Worm (Caenorhabditis elegans) whole organism, late embryonic: ENCODE measurements around the gene fars-2.

Experiments used
- C08G9.2 ChIP-seq: sonication (generic microtip); optimal IDR thresholded peaks from 2 replicates; lab custom pipeline; 2016; ENCODE audit warnings: mild to moderate bottlenecking, missing genetic modification characterization, moderate library complexity, missing compliant biosample characterization
- F13H6.1 ChIP-seq: sonication (generic microtip); optimal IDR thresholded peaks from 2 replicates; lab custom pipeline; 2016; ENCODE audit warnings: missing genetic modification characterization, missing compliant biosample characterization
- K02D7.2 ChIP-seq: sonication (generic microtip); optimal IDR thresholded peaks from 2 replicates; lab custom pipeline; 2017; ENCODE audit warnings: mild to moderate bottlenecking, missing genetic modification characterization, missing compliant biosample characterization
- K09A11.1 ChIP-seq: sonication (generic microtip); optimal IDR thresholded peaks from 2 replicates; lab custom pipeline; 2017; ENCODE audit warnings: antibody characterized with exemption, mild to moderate bottlenecking, missing genetic modification characterization, missing compliant biosample characterization; ENCODE audit not compliant: insufficient read depth
- T23F11.4 ChIP-seq: fragments of 200-800 bp; sonication (Bioruptor generic); optimal IDR thresholded peaks from 2 replicates; lab custom pipeline; 2018; ENCODE audit warnings: mild to moderate bottlenecking, missing genetic modification characterization, missing compliant biosample characterization
- Y22D7AL.16 ChIP-seq: sonication (generic microtip); optimal IDR thresholded peaks from 2 replicates; lab custom pipeline; 2016; ENCODE audit warnings: missing genetic modification characterization, missing compliant biosample characterization
- ahr-1 ChIP-seq: sonication (generic microtip); optimal IDR thresholded peaks from 2 replicates; lab custom pipeline; 2016; ENCODE audit warnings: missing genetic modification characterization, missing compliant biosample characterization
- ceh-19 ChIP-seq: fragments of 200-800 bp; sonication (Bioruptor generic); optimal IDR thresholded peaks from 2 replicates; lab custom pipeline; 2018; ENCODE audit warnings: mild to moderate bottlenecking, missing genetic modification characterization, missing compliant biosample characterization
- ceh-22 ChIP-seq: sonication (generic microtip); optimal IDR thresholded peaks from 2 replicates; lab custom pipeline; 2017; ENCODE audit warnings: missing biosample characterization, missing genetic modification characterization
- ceh-24 ChIP-seq: sonication (generic microtip); optimal IDR thresholded peaks from 2 replicates; lab custom pipeline; 2016; ENCODE audit warnings: mild to moderate bottlenecking, missing genetic modification characterization, missing compliant biosample characterization
- ceh-34 ChIP-seq: sonication (generic microtip); optimal IDR thresholded peaks from 2 replicates; lab custom pipeline; 2016; ENCODE audit warnings: mild to moderate bottlenecking, missing genetic modification characterization, missing compliant biosample characterization
- ceh-48 ChIP-seq: sonication (generic microtip); optimal IDR thresholded peaks from 2 replicates; lab custom pipeline; 2016; ENCODE audit warnings: missing genetic modification characterization, inconsistent platforms, missing compliant biosample characterization
- ceh-9 ChIP-seq: sonication (generic microtip); optimal IDR thresholded peaks from 2 replicates; lab custom pipeline; 2016; ENCODE audit warnings: mild to moderate bottlenecking, missing genetic modification characterization, inconsistent platforms, missing compliant biosample characterization
- che-1 ChIP-seq: sonication (generic microtip); optimal IDR thresholded peaks from 2 replicates; lab custom pipeline; 2016; ENCODE audit warnings: mild to moderate bottlenecking, missing genetic modification characterization, missing compliant biosample characterization
- elt-2 ChIP-seq: sonication (generic microtip); optimal IDR thresholded peaks from 2 replicates; lab custom pipeline; 2016; ENCODE audit warnings: missing genetic modification reagents, missing genetic modification characterization, missing compliant biosample characterization
- ets-4 ChIP-seq: sonication (generic microtip); optimal IDR thresholded peaks from 2 replicates; lab custom pipeline; 2016; ENCODE audit warnings: missing genetic modification characterization, missing compliant biosample characterization
- fkh-10 ChIP-seq: fragments of 150-350 bp; optimal IDR thresholded peaks from 2 replicates; lab custom pipeline; 2014; ENCODE audit warnings: missing biosample characterization, missing genetic modification reagents, missing genetic modification characterization
- fkh-6 ChIP-seq: sonication (generic microtip); optimal IDR thresholded peaks from 2 replicates; lab custom pipeline; 2016; ENCODE audit warnings: missing genetic modification characterization, missing compliant biosample characterization
- gmeb-2 ChIP-seq: sonication (generic microtip); optimal IDR thresholded peaks from 2 replicates; lab custom pipeline; 2016; ENCODE audit warnings: missing genetic modification characterization, inconsistent platforms, missing compliant biosample characterization
- hlh-13 ChIP-seq: fragments of 200-800 bp; sonication (Bioruptor generic); optimal IDR thresholded peaks from 2 replicates; lab custom pipeline; 2018; ENCODE audit warnings: mild to moderate bottlenecking, missing genetic modification characterization, missing compliant biosample characterization
- hlh-15 ChIP-seq: sonication (generic microtip); optimal IDR thresholded peaks from 2 replicates; lab custom pipeline; 2016; ENCODE audit warnings: missing genetic modification characterization, missing compliant biosample characterization
- lim-6 ChIP-seq: sonication (generic microtip); optimal IDR thresholded peaks from 2 replicates; lab custom pipeline; 2016; ENCODE audit warnings: missing genetic modification characterization, missing compliant biosample characterization
- madf-2 ChIP-seq: sonication (generic microtip); optimal IDR thresholded peaks from 2 replicates; lab custom pipeline; 2017; ENCODE audit warnings: missing genetic modification characterization, missing compliant biosample characterization
- mec-3 ChIP-seq: sonication (generic microtip); optimal IDR thresholded peaks from 2 replicates; lab custom pipeline; 2016; ENCODE audit warnings: borderline replicate concordance, missing genetic modification characterization, missing compliant biosample characterization
- nhr-11 ChIP-seq: fragments of 150-350 bp; optimal IDR thresholded peaks from 2 replicates; lab custom pipeline; 2014; ENCODE audit warnings: missing biosample characterization, missing genetic modification characterization
- npax-4 ChIP-seq: sonication (generic microtip); optimal IDR thresholded peaks from 2 replicates; lab custom pipeline; 2016; ENCODE audit warnings: missing genetic modification characterization, missing compliant biosample characterization
- pqm-1 ChIP-seq: sonication (generic microtip); optimal IDR thresholded peaks from 2 replicates; lab custom pipeline; 2016; ENCODE audit warnings: missing genetic modification characterization, missing compliant biosample characterization
- pros-1 ChIP-seq: fragments of 150-350 bp; optimal IDR thresholded peaks from 2 replicates; lab custom pipeline; 2014; ENCODE audit warnings: missing biosample characterization, missing genetic modification reagents, missing genetic modification characterization
- ref-2 ChIP-seq: sonication (generic microtip); optimal IDR thresholded peaks from 2 replicates; lab custom pipeline; 2016; ENCODE audit warnings: missing genetic modification characterization, missing compliant biosample characterization
- rnt-1 ChIP-seq: sonication (generic microtip); optimal IDR thresholded peaks from 2 replicates; lab custom pipeline; 2016; ENCODE audit warnings: missing genetic modification characterization, missing compliant biosample characterization
- sdc-2 ChIP-seq: sonication (generic microtip); optimal IDR thresholded peaks from 2 replicates; lab custom pipeline; 2016; ENCODE audit warnings: missing genotype, missing genetic modification characterization, missing compliant biosample characterization
- sox-2 ChIP-seq: fragments of 200-800 bp; sonication (Bioruptor generic); IDR thresholded peaks from 2 replicates; pipeline ENCODE4 v1.3.6; 2022; ENCODE audit warnings: missing genetic modification reagents, missing genetic modification characterization, missing compliant biosample characterization
- sox-4 ChIP-seq: sonication (generic microtip); optimal IDR thresholded peaks from 2 replicates; lab custom pipeline; 2017; ENCODE audit warnings: mild to moderate bottlenecking, missing genetic modification characterization, inconsistent platforms, missing compliant biosample characterization
- syd-9 ChIP-seq: sonication (generic microtip); optimal IDR thresholded peaks from 2 replicates; lab custom pipeline; 2016; ENCODE audit warnings: mild to moderate bottlenecking, missing genetic modification characterization, moderate library complexity, missing compliant biosample characterization
- tbx-2 ChIP-seq: sonication (generic microtip); optimal IDR thresholded peaks from 2 replicates; lab custom pipeline; 2016; ENCODE audit warnings: missing genetic modification characterization, missing compliant biosample characterization
- unc-86 ChIP-seq: sonication (generic microtip); optimal IDR thresholded peaks from 2 replicates; lab custom pipeline; 2016; ENCODE audit warnings: missing genetic modification characterization, missing compliant biosample characterization
- zip-5 ChIP-seq: sonication (generic microtip); optimal IDR thresholded peaks from 2 replicates; lab custom pipeline; 2016; ENCODE audit warnings: missing genetic modification characterization, missing compliant biosample characterization

Gene fars-2

ce11 chrV:19946529-19946928 is 39.3 kb upstream of the fars-2 start, which contains the start of gene dhs-24:
TSS of gene dhs-24 (minus strand) at chrV:19946629.
- TF ChIP-seq ceh-9 (tag; lab: Kevin White, UChicago) = no peak
- TF ChIP-seq C08G9.2 (tag; lab: Kevin White, UChicago) = no peak
- TF ChIP-seq zip-5 (tag; lab: Kevin White, UChicago) = no peak
- TF ChIP-seq tbx-2 (tag; lab: Kevin White, UChicago) = no peak
- no peak for TF ChIP-seq fkh-10 (GFP tag; lab: Kevin White, UChicago)
- no peak for TF ChIP-seq sox-2 (GFP tag; lab: Robert Waterston, UW)
- no peak for TF ChIP-seq F13H6.1 (tag; lab: Kevin White, UChicago)
- TF ChIP-seq lim-6 (tag; lab: Kevin White, UChicago) = no peak
- TF ChIP-seq mec-3 (tag; lab: Kevin White, UChicago) = no peak
- no peak for TF ChIP-seq ets-4 (tag; lab: Kevin White, UChicago)
- no peak for TF ChIP-seq unc-86
- no peak for TF ChIP-seq che-1 (tag; lab: Kevin White, UChicago)
- no peak for TF ChIP-seq ceh-24 (tag; lab: Kevin White, UChicago)
- no peak for TF ChIP-seq npax-4 (tag; lab: Kevin White, UChicago)
- TF ChIP-seq T23F11.4 = no peak
- TF ChIP-seq ref-2 (tag; lab: Kevin White, UChicago) = no peak
- TF ChIP-seq pqm-1 (tag; lab: Kevin White, UChicago) = no peak

- TF ChIP-seq nhr-11 = no peak
- TF ChIP-seq pros-1 (tag; lab: Kevin White, UChicago) = no peak
- TF ChIP-seq ets-4 (tag; lab: Kevin White, UChicago) = no peak
- no peak for TF ChIP-seq lim-6 (tag; lab: Kevin White, UChicago)
- no peak for TF ChIP-seq T23F11.4
- no peak for TF ChIP-seq ahr-1 (tag; lab: Kevin White, UChicago)
- no peak for TF ChIP-seq sdc-2 (tag; lab: Kevin White, UChicago)
- TF ChIP-seq ceh-19 = no peak
- no peak for TF ChIP-seq fkh-6 (tag; lab: Kevin White, UChicago)
- no peak for TF ChIP-seq ceh-48 (tag; lab: Kevin White, UChicago)
- no peak for TF ChIP-seq zip-5 (tag; lab: Kevin White, UChicago)
- no peak for TF ChIP-seq hlh-13 (GFP tag; lab: Kevin White, UChicago)
- TF ChIP-seq ceh-34 = no peak
- no peak for TF ChIP-seq rnt-1 (tag; lab: Kevin White, UChicago)
- no peak for TF ChIP-seq sox-2 (GFP tag; lab: Robert Waterston, UW)
- TF ChIP-seq madf-2 (tag; lab: Kevin White, UChicago) = no peak
- TF ChIP-seq npax-4 (tag; lab: Kevin White, UChicago) = no peak
- no peak for TF ChIP-seq unc-86
- TF ChIP-seq Y22D7AL.16 (tag; lab: Kevin White, UChicago) = no peak
- no peak for TF ChIP-seq ceh-22 (tag; lab: Kevin White, UChicago)
These were observed 29.7 kb upstream of the fars-2 start for ce11 chrV:19936945-19937344.

ce11 chrV:19934223-19934622 is 27.0 kb upstream of the fars-2 start, which contains the start of gene algn-7:
TSS of gene algn-7 (minus strand) at chrV:19934323.
- TF ChIP-seq ceh-19 = no peak
- no peak for TF ChIP-seq K09A11.1 (tag; lab: Kevin White, UChicago)
- no peak for TF ChIP-seq pqm-1 (tag; lab: Kevin White, UChicago)
- no peak for TF ChIP-seq T23F11.4
- no peak for TF ChIP-seq K02D7.2
- TF ChIP-seq ceh-24 (tag; lab: Kevin White, UChicago) = no peak
- no peak for TF ChIP-seq gmeb-2 (tag; lab: Kevin White, UChicago)
- TF ChIP-seq sox-4 (tag; lab: Kevin White, UChicago) = no peak
- TF ChIP-seq hlh-15 = no peak
- no peak for TF ChIP-seq elt-2 (tag; lab: Kevin White, UChicago)
- no peak for TF ChIP-seq nhr-11
- no peak for TF ChIP-seq syd-9 (tag; lab: Kevin White, UChicago)
- no peak for TF ChIP-seq zip-5 (tag; lab: Kevin White, UChicago)
- TF ChIP-seq ceh-34 = no peak
